Fruit fly (Drosophila melanogaster) whole organism, adult: ENCODE results near the gene Trc8.

Experiments
- CG11617 ChIP-seq: fragments of 200-800 bp; sonication (Bioruptor generic); optimal IDR thresholded peaks from 2 replicates; lab custom pipeline; 2017; ENCODE audit warnings: mild to moderate bottlenecking, missing biosample characterization, missing genetic modification reagents, missing genetic modification characterization
- CG12768 ChIP-seq: fragments of 200-800 bp; sonication (Bioruptor generic); optimal IDR thresholded peaks from 2 replicates; lab custom pipeline; 2017; ENCODE audit warnings: missing biosample characterization, missing genetic modification characterization, mild to moderate bottlenecking, moderate library complexity, missing genetic modification reagents
- CG14711 ChIP-seq: fragments of 200-800 bp; sonication (Bioruptor generic); optimal IDR thresholded peaks from 2 replicates; lab custom pipeline; 2018; ENCODE audit warnings: missing biosample characterization, mild to moderate bottlenecking, missing genetic modification characterization, moderate library complexity
- CG1620 ChIP-seq: fragments of 200-800 bp; sonication (Bioruptor generic); optimal IDR thresholded peaks from 2 replicates; lab custom pipeline; 2016; ENCODE audit warnings: missing biosample characterization, missing genetic modification characterization
- CG33017 ChIP-seq: fragments of 200-800 bp; sonication (Bioruptor generic); optimal IDR thresholded peaks from 2 replicates; lab custom pipeline; 2018; ENCODE audit warnings: missing biosample characterization, mild to moderate bottlenecking, missing genetic modification characterization, moderate library complexity
- CG5204 ChIP-seq: fragments of 200-800 bp; sonication (Bioruptor generic); optimal IDR thresholded peaks from 2 replicates; lab custom pipeline; 2016; ENCODE audit warnings: missing biosample characterization, missing genetic modification characterization
- CG7045 ChIP-seq: fragments of 200-800 bp; sonication (Bioruptor generic); optimal IDR thresholded peaks from 2 replicates; lab custom pipeline; 2017; ENCODE audit warnings: missing biosample characterization, mild to moderate bottlenecking, missing genetic modification characterization
- CG7101 ChIP-seq: fragments of 200-800 bp; sonication (Bioruptor generic); optimal IDR thresholded peaks from 2 replicates; lab custom pipeline; 2018; ENCODE audit warnings: missing biosample characterization, mild to moderate bottlenecking, missing genetic modification characterization, moderate library complexity
- Clk ChIP-seq: fragments of 200-800 bp; sonication (Bioruptor generic); optimal IDR thresholded peaks from 2 replicates; lab custom pipeline; 2017; ENCODE audit warnings: missing biosample characterization, missing genetic modification characterization
- Crg-1 ChIP-seq: fragments of 200-800 bp; sonication (Bioruptor generic); optimal IDR thresholded peaks from 2 replicates; lab custom pipeline; 2016; ENCODE audit warnings: missing biosample characterization, missing genetic modification characterization
- Hr96 ChIP-seq: fragments of 200-800 bp; sonication (Bioruptor generic); optimal IDR thresholded peaks from 2 replicates; lab custom pipeline; 2016; ENCODE audit warnings: missing biosample characterization, missing genetic modification characterization
- Mnt ChIP-seq: fragments of 200-800 bp; sonication (Bioruptor generic); optimal IDR thresholded peaks from 2 replicates; lab custom pipeline; 2016; ENCODE audit warnings: missing biosample characterization, mild to moderate bottlenecking, missing genetic modification characterization
- bab1 ChIP-seq: fragments of 200-800 bp; sonication (Bioruptor generic); optimal IDR thresholded peaks from 3 replicates; lab custom pipeline; 2019; ENCODE audit warnings: missing biosample characterization, mild to moderate bottlenecking, missing genetic modification characterization, moderate library complexity
- cic ChIP-seq: fragments of 200-800 bp; sonication (Bioruptor generic); optimal IDR thresholded peaks from 2 replicates; lab custom pipeline; 2017; ENCODE audit warnings: missing biosample characterization, mild to moderate bottlenecking, missing genetic modification characterization, moderate library complexity
- cnc ChIP-seq, 2 experiments: fragments of >200 bp; optimal IDR thresholded peaks; 2 replicates each; lab custom pipeline; 2017
- kay ChIP-seq: fragments of 200-800 bp; sonication (Bioruptor generic); peaks from one replicate; lab custom pipeline; 2016; ENCODE audit warnings: missing biosample characterization, missing genetic modification characterization, borderline replicate concordance
- ovo ChIP-seq: fragments of 200-800 bp; sonication (Bioruptor generic); optimal IDR thresholded peaks from 2 replicates; lab custom pipeline; 2016; ENCODE audit warnings: missing biosample characterization, missing genetic modification characterization
- pad ChIP-seq: fragments of 200-800 bp; sonication (Bioruptor generic); optimal IDR thresholded peaks from 3 replicates; lab custom pipeline; 2017; ENCODE audit warnings: missing biosample characterization, missing genetic modification characterization, mild to moderate bottlenecking, moderate library complexity, missing genetic modification reagents
- tj ChIP-seq: fragments of 200-800 bp; sonication (Bioruptor generic); optimal IDR thresholded peaks from 3 replicates; lab custom pipeline; 2017; ENCODE audit warnings: missing biosample characterization, mild to moderate bottlenecking, missing genetic modification characterization, moderate library complexity
- toe ChIP-seq: fragments of 200-800 bp; sonication (Bioruptor generic); optimal IDR thresholded peaks from 2 replicates; lab custom pipeline; 2016; ENCODE audit warnings: missing biosample characterization, missing genetic modification characterization

The Trc8 gene

DNA sequence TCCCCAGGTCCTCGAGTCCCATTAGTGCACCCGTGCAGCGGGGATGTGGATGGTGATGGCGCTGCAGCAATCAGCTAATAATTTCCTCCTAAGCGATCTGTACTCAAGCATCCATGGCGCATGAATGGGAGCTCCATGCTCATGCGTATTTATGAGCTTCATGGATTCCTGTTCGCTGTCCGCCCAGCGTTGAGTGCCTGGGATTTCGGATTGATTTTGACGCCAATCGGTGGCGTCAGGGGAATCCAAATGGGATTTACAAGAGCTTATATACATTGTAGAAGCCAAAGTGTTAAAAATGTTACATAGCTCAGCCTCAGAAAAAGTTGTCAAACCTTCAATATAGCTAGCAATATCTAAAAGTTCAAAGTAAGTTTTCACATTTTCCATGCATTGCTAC, 11.8 kb upstream of the Trc8 start, which contains the start of gene ND-20L:
TSS of gene ND-20L (plus strand) at position 301 of the 400 bp plus-strand sequence.
- no peak for TF ChIP-seq Hr96

dm6 chr3R:29512306-29513044, 8.9 kb upstream of the Trc8 start:
- TF ChIP-seq Mnt (GFP tag; lab: Kevin White, UChicago): no peak
- TF ChIP-seq CG1620 (GFP tag; lab: Kevin White, UChicago): no peak
- no peak for TF ChIP-seq ovo (GFP tag; lab: Kevin White, UChicago)
- no peak for TF ChIP-seq CG7101
- TF ChIP-seq CG7045: no peak
- TF ChIP-seq Clk (GFP tag; lab: Kevin White, UChicago): no peak
- no peak for TF ChIP-seq Hr96
- no peak for TF ChIP-seq kay
- no peak for TF ChIP-seq toe (GFP tag; lab: Kevin White, UChicago)
- no peak for TF ChIP-seq CG12768
- no peak for TF ChIP-seq Crg-1 (GFP tag; lab: Kevin White, UChicago)
- TF ChIP-seq CG14711 (tag; lab: Kevin White, UChicago): no peak
- TF ChIP-seq cnc (optimal IDR thresholded peaks at IDR 0.05; lab: Kevin White, UChicago): no peak
- no peak for TF ChIP-seq bab1 (GFP tag; lab: Kevin White, UChicago)
- no peak for TF ChIP-seq cic (GFP tag; lab: Kevin White, UChicago)

dm6 chr3R:29511472-29511871, 7.9 kb upstream of the Trc8 start:
- no peak for TF ChIP-seq ovo (GFP tag; lab: Kevin White, UChicago)
- no peak for TF ChIP-seq cnc (optimal IDR thresholded peaks at IDR 0.05; lab: Kevin White, UChicago)
- TF ChIP-seq cic (GFP tag; lab: Kevin White, UChicago): no peak
- no peak for TF ChIP-seq Mnt (GFP tag; lab: Kevin White, UChicago)
- no peak for TF ChIP-seq CG7045
- TF ChIP-seq CG12768: no peak
- TF ChIP-seq CG11617 (GFP tag; lab: Kevin White, UChicago): no peak
- TF ChIP-seq Crg-1 (GFP tag; lab: Kevin White, UChicago): no peak
- TF ChIP-seq pad: no peak
- no peak for TF ChIP-seq toe (GFP tag; lab: Kevin White, UChicago)
- no peak for TF ChIP-seq Clk (GFP tag; lab: Kevin White, UChicago)
- TF ChIP-seq CG5204 (GFP tag; lab: Kevin White, UChicago): no peak
- TF ChIP-seq CG33017 (tag; lab: Kevin White, UChicago): no peak

DNA sequence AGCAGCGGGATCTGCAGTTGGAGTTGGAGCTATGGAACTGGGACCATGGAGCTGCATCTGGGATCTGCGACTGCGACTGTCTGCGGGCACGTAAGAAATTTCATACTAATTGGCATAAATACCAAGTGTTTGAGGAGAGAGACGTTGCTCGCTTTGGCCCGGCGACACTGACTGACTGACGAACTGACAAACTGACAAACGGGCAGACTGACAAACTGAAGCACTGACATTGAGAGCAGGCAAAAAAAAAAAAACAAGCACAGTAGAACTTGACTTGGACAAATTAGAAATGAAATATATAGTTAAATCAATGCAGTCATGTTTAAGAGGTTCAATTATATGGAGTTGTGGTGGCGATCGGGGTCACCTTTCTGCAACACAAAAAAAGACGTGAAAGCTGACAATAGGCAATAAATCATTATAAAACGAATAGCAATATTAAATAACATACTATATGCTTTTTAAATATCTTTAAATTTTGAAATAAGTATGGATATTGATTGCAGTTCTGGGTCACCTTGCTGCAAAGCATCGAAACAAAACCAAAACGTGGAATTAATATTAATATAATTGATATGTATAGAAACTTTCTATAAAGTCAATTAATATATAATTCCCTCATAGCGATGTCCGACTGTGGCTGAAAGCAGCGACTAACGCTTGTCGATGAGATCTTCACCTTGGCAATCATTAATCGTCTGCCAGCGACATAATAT, 5.1 kb upstream of the Trc8 start:
- TF ChIP-seq CG11617 (GFP tag; lab: Kevin White, UChicago): no peak
- TF ChIP-seq Clk (GFP tag; lab: Kevin White, UChicago): no peak
- TF ChIP-seq CG5204 (GFP tag; lab: Kevin White, UChicago): no peak
- no peak for TF ChIP-seq CG14711 (tag; lab: Kevin White, UChicago)
- TF ChIP-seq CG1620 (GFP tag; lab: Kevin White, UChicago): no peak
- no peak for TF ChIP-seq kay
- TF ChIP-seq cic (GFP tag; lab: Kevin White, UChicago): no peak
- TF ChIP-seq Mnt (GFP tag; lab: Kevin White, UChicago): no peak
- no peak for TF ChIP-seq CG33017 (tag; lab: Kevin White, UChicago)
- TF ChIP-seq CG12768: no peak
- TF ChIP-seq CG7045: no peak
- no peak for TF ChIP-seq Hr96
- no peak for TF ChIP-seq CG7101
- no peak for TF ChIP-seq Crg-1 (GFP tag; lab: Kevin White, UChicago)
- no peak for TF ChIP-seq bab1 (GFP tag; lab: Kevin White, UChicago)
- TF ChIP-seq ovo (GFP tag; lab: Kevin White, UChicago): no peak
- TF ChIP-seq tj (GFP tag; lab: Kevin White, UChicago): no peak

DNA sequence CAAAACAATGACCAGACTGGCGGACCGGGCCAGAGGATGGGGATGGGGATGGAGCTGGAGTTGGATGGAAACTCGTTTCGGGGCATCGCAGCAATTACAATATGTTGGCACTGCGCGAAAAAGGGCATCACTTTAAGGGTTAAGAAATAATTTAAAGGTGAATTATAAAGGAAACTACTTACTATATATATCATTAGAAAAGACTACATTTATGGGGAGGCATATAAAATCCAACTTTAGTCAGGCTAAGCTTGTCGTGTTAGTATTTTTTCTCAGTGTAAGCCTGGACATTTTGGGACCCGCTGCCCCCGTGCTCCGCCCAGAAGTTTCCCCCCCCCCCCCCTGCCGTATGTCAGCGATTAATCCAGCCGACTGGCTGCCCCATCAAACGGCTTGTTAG, 3.0 kb upstream of the Trc8 start:
- TF ChIP-seq tj (GFP tag; lab: Kevin White, UChicago): no peak
- no peak for TF ChIP-seq cnc (optimal IDR thresholded peaks at IDR 0.05; lab: Kevin White, UChicago)
- TF ChIP-seq Mnt (GFP tag; lab: Kevin White, UChicago): no peak
- no peak for TF ChIP-seq CG11617 (GFP tag; lab: Kevin White, UChicago)
- TF ChIP-seq kay: no peak
- no peak for TF ChIP-seq CG7045
- no peak for TF ChIP-seq Crg-1 (GFP tag; lab: Kevin White, UChicago)
- TF ChIP-seq CG33017 (tag; lab: Kevin White, UChicago): no peak
- no peak for TF ChIP-seq cic (GFP tag; lab: Kevin White, UChicago)
- TF ChIP-seq toe (GFP tag; lab: Kevin White, UChicago): no peak
- no peak for TF ChIP-seq CG7101
- TF ChIP-seq pad: no peak
- no peak for TF ChIP-seq ovo (GFP tag; lab: Kevin White, UChicago)

- TF ChIP-seq CG33017 (tag; lab: Kevin White, UChicago): no peak
- TF ChIP-seq cnc (optimal IDR thresholded peaks at IDR 0.05; lab: Kevin White, UChicago): peak; percentile 76 to 90
Measured at dm6 chr3R:29502978-29503377, 619 bp downstream of the Trc8 start.
